Fruit fly (Drosophila melanogaster) whole organism, adult: Measurements from ENCODE around the gene CG9368.

ENCODE experiments used
- CG11617 ChIP-seq: fragments of 200-800 bp; sonication (Bioruptor generic); optimal IDR thresholded peaks from 2 replicates; lab custom pipeline; 2017; ENCODE audit warnings: mild to moderate bottlenecking, missing biosample characterization, missing genetic modification reagents, missing genetic modification characterization
- CG12768 ChIP-seq: fragments of 200-800 bp; sonication (Bioruptor generic); optimal IDR thresholded peaks from 2 replicates; lab custom pipeline; 2017; ENCODE audit warnings: missing biosample characterization, missing genetic modification characterization, mild to moderate bottlenecking, moderate library complexity, missing genetic modification reagents
- CG14711 ChIP-seq: fragments of 200-800 bp; sonication (Bioruptor generic); optimal IDR thresholded peaks from 2 replicates; lab custom pipeline; 2018; ENCODE audit warnings: missing biosample characterization, mild to moderate bottlenecking, missing genetic modification characterization, moderate library complexity
- CG1620 ChIP-seq: fragments of 200-800 bp; sonication (Bioruptor generic); optimal IDR thresholded peaks from 2 replicates; lab custom pipeline; 2016; ENCODE audit warnings: missing biosample characterization, missing genetic modification characterization
- CG33017 ChIP-seq: fragments of 200-800 bp; sonication (Bioruptor generic); optimal IDR thresholded peaks from 2 replicates; lab custom pipeline; 2018; ENCODE audit warnings: missing biosample characterization, mild to moderate bottlenecking, missing genetic modification characterization, moderate library complexity
- CG5204 ChIP-seq: fragments of 200-800 bp; sonication (Bioruptor generic); optimal IDR thresholded peaks from 2 replicates; lab custom pipeline; 2016; ENCODE audit warnings: missing biosample characterization, missing genetic modification characterization
- CG7045 ChIP-seq: fragments of 200-800 bp; sonication (Bioruptor generic); optimal IDR thresholded peaks from 2 replicates; lab custom pipeline; 2017; ENCODE audit warnings: missing biosample characterization, mild to moderate bottlenecking, missing genetic modification characterization
- CG7101 ChIP-seq: fragments of 200-800 bp; sonication (Bioruptor generic); optimal IDR thresholded peaks from 2 replicates; lab custom pipeline; 2018; ENCODE audit warnings: missing biosample characterization, mild to moderate bottlenecking, missing genetic modification characterization, moderate library complexity
- Clk ChIP-seq: fragments of 200-800 bp; sonication (Bioruptor generic); optimal IDR thresholded peaks from 2 replicates; lab custom pipeline; 2017; ENCODE audit warnings: missing biosample characterization, missing genetic modification characterization
- Crg-1 ChIP-seq: fragments of 200-800 bp; sonication (Bioruptor generic); optimal IDR thresholded peaks from 2 replicates; lab custom pipeline; 2016; ENCODE audit warnings: missing biosample characterization, missing genetic modification characterization
- Hr96 ChIP-seq: fragments of 200-800 bp; sonication (Bioruptor generic); optimal IDR thresholded peaks from 2 replicates; lab custom pipeline; 2016; ENCODE audit warnings: missing biosample characterization, missing genetic modification characterization
- Mnt ChIP-seq: fragments of 200-800 bp; sonication (Bioruptor generic); optimal IDR thresholded peaks from 2 replicates; lab custom pipeline; 2016; ENCODE audit warnings: missing biosample characterization, mild to moderate bottlenecking, missing genetic modification characterization
- bab1 ChIP-seq: fragments of 200-800 bp; sonication (Bioruptor generic); optimal IDR thresholded peaks from 3 replicates; lab custom pipeline; 2019; ENCODE audit warnings: missing biosample characterization, mild to moderate bottlenecking, missing genetic modification characterization, moderate library complexity
- cic ChIP-seq: fragments of 200-800 bp; sonication (Bioruptor generic); optimal IDR thresholded peaks from 2 replicates; lab custom pipeline; 2017; ENCODE audit warnings: missing biosample characterization, mild to moderate bottlenecking, missing genetic modification characterization, moderate library complexity
- cnc ChIP-seq, 2 experiments: fragments of >200 bp; optimal IDR thresholded peaks; 2 replicates each; lab custom pipeline; 2017
- kay ChIP-seq: fragments of 200-800 bp; sonication (Bioruptor generic); peaks from one replicate; lab custom pipeline; 2016; ENCODE audit warnings: missing biosample characterization, missing genetic modification characterization, borderline replicate concordance
- ovo ChIP-seq: fragments of 200-800 bp; sonication (Bioruptor generic); optimal IDR thresholded peaks from 2 replicates; lab custom pipeline; 2016; ENCODE audit warnings: missing biosample characterization, missing genetic modification characterization
- pad ChIP-seq: fragments of 200-800 bp; sonication (Bioruptor generic); optimal IDR thresholded peaks from 3 replicates; lab custom pipeline; 2017; ENCODE audit warnings: missing biosample characterization, missing genetic modification characterization, mild to moderate bottlenecking, moderate library complexity, missing genetic modification reagents
- tj ChIP-seq: fragments of 200-800 bp; sonication (Bioruptor generic); optimal IDR thresholded peaks from 3 replicates; lab custom pipeline; 2017; ENCODE audit warnings: missing biosample characterization, mild to moderate bottlenecking, missing genetic modification characterization, moderate library complexity
- toe ChIP-seq: fragments of 200-800 bp; sonication (Bioruptor generic); optimal IDR thresholded peaks from 2 replicates; lab custom pipeline; 2016; ENCODE audit warnings: missing biosample characterization, missing genetic modification characterization

CG9368 gene

dm6 chr3L:19601413-19601812 is at the start of gene CG9368:
TSS of gene CG9368 (plus strand) at chr3L:19601633.
- no peak for TF ChIP-seq CG1620 (GFP tag; lab: Kevin White, UChicago)
- no peak for TF ChIP-seq CG11617 (GFP tag; lab: Kevin White, UChicago)
- TF ChIP-seq toe (GFP tag; lab: Kevin White, UChicago), result no peak
- no peak for TF ChIP-seq ovo (GFP tag; lab: Kevin White, UChicago)
- TF ChIP-seq Crg-1 (GFP tag; lab: Kevin White, UChicago), result no peak
- no peak for TF ChIP-seq CG5204 (GFP tag; lab: Kevin White, UChicago)
- TF ChIP-seq CG12768 (GFP tag; lab: Kevin White, UChicago), result no peak
- TF ChIP-seq CG7045, result no peak
- TF ChIP-seq Clk (GFP tag; lab: Kevin White, UChicago), result no peak
- no peak for TF ChIP-seq CG14711 (tag; lab: Kevin White, UChicago)
- TF ChIP-seq Mnt (GFP tag; lab: Kevin White, UChicago), result no peak
- no peak for TF ChIP-seq CG33017 (tag; lab: Kevin White, UChicago)
- no peak for TF ChIP-seq kay (GFP tag; lab: Kevin White, UChicago)
- TF ChIP-seq cic (GFP tag; lab: Kevin White, UChicago), result no peak
- no peak for TF ChIP-seq tj (GFP tag; lab: Kevin White, UChicago)

- TF ChIP-seq CG11617 (GFP tag; lab: Kevin White, UChicago), result no peak
- TF ChIP-seq cnc (optimal IDR thresholded peaks at IDR 0.05; lab: Kevin White, UChicago), result no peak
- no peak for TF ChIP-seq cic (GFP tag; lab: Kevin White, UChicago)
- no peak for TF ChIP-seq ovo (GFP tag; lab: Kevin White, UChicago)
- TF ChIP-seq Mnt (GFP tag; lab: Kevin White, UChicago), result peak; percentile 100
- no peak for TF ChIP-seq CG12768 (GFP tag; lab: Kevin White, UChicago)
- no peak for TF ChIP-seq Clk (GFP tag; lab: Kevin White, UChicago)
- TF ChIP-seq tj (GFP tag; lab: Kevin White, UChicago), result no peak
- TF ChIP-seq Crg-1 (GFP tag; lab: Kevin White, UChicago), result peak; percentile 20
- no peak for TF ChIP-seq CG33017 (tag; lab: Kevin White, UChicago)
- peak; percentile 12 for TF ChIP-seq CG7101 (tag; lab: Kevin White, UChicago)
- peak; percentile 29 for TF ChIP-seq toe (GFP tag; lab: Kevin White, UChicago)
- TF ChIP-seq bab1 (GFP tag; lab: Kevin White, UChicago), result peak; percentile 61
- no peak for TF ChIP-seq kay (GFP tag; lab: Kevin White, UChicago)
- TF ChIP-seq CG1620 (GFP tag; lab: Kevin White, UChicago), result no peak
These were observed 49.2 kb upstream of the CG9368 start, which contains the start of the genes Ltn1 and CG9300 for dm6 chr3L:19552136-19552773. TSS of gene Ltn1 (minus strand) at chr3L:19552290. TSS of gene CG9300 (plus strand) at chr3L:19552420.

dm6 chr3L:19555906-19556457 is 45.5 kb upstream of the CG9368 start:
- TF ChIP-seq Crg-1 (GFP tag; lab: Kevin White, UChicago), result no peak
- no peak for TF ChIP-seq cnc (optimal IDR thresholded peaks at IDR 0.05; lab: Kevin White, UChicago)
- no peak for TF ChIP-seq CG12768 (GFP tag; lab: Kevin White, UChicago)
- TF ChIP-seq CG33017 (tag; lab: Kevin White, UChicago), result no peak
- TF ChIP-seq bab1 (GFP tag; lab: Kevin White, UChicago), result no peak
- no peak for TF ChIP-seq CG11617 (GFP tag; lab: Kevin White, UChicago)
- no peak for TF ChIP-seq CG5204 (GFP tag; lab: Kevin White, UChicago)
- no peak for TF ChIP-seq Mnt (GFP tag; lab: Kevin White, UChicago)
- no peak for TF ChIP-seq CG7101 (tag; lab: Kevin White, UChicago)
- no peak for TF ChIP-seq pad
- TF ChIP-seq cic (GFP tag; lab: Kevin White, UChicago), result no peak
- no peak for TF ChIP-seq CG7045

- TF ChIP-seq CG7101 (tag; lab: Kevin White, UChicago) (no peak), toe (GFP tag; lab: Kevin White, UChicago) (no peak), Crg-1 (GFP tag; lab: Kevin White, UChicago) (no peak), Clk (GFP tag; lab: Kevin White, UChicago) (no peak), CG11617 (GFP tag; lab: Kevin White, UChicago) (no peak), ovo (GFP tag; lab: Kevin White, UChicago) (no peak), cic (GFP tag; lab: Kevin White, UChicago) (no peak), kay (GFP tag; lab: Kevin White, UChicago) (no peak), CG14711 (tag; lab: Kevin White, UChicago) (no peak), CG33017 (tag; lab: Kevin White, UChicago) (no peak), bab1 (GFP tag; lab: Kevin White, UChicago) (no peak), cnc (optimal IDR thresholded peaks at IDR 0.05; lab: Kevin White, UChicago) (no peak), CG12768 (GFP tag; lab: Kevin White, UChicago) (no peak), Hr96 (GFP tag; lab: Kevin White, UChicago) (no peak), Mnt (GFP tag; lab: Kevin White, UChicago) (no peak), pad (no peak), CG1620 (GFP tag; lab: Kevin White, UChicago) (no peak), CG5204 (GFP tag; lab: Kevin White, UChicago) (no peak), CG7045 (no peak)
These were observed 44.7 kb upstream of the CG9368 start for dm6 chr3L:19556738-19557137.
